Fruit fly (Drosophila melanogaster) Kc167 (cell line): ENCODE measurements around the gene Remo.

Experiments
- Myc ChIP-seq: fragments of >200 bp; optimal IDR thresholded peaks from 2 replicates; lab custom pipeline; 2017; ENCODE audit warnings: missing external identifiers
- Sin3A ChIP-seq: fragments of >200 bp; optimal IDR thresholded peaks from 2 replicates; lab custom pipeline; 2018; ENCODE audit warnings: missing external identifiers

- TF ChIP-seq Sin3A (lab: Kevin White, UChicago) (no peak), Myc (lab: Kevin White, UChicago) (no peak)
Observed at dm6 chrX:13278468-13278982, 9.3 kb upstream of the Remo start.
